Worm (Caenorhabditis elegans) whole organism, L1 larva: ENCODE results near the gene srg-21.

Experiments
- C04F5.9 ChIP-seq: sonication (generic microtip); optimal IDR thresholded peaks from 2 replicates; lab custom pipeline; 2016; ENCODE audit warnings: missing genetic modification characterization, missing compliant biosample characterization
- C34B4.2 ChIP-seq: sonication (generic microtip); optimal IDR thresholded peaks from 2 replicates; lab custom pipeline; 2017; ENCODE audit warnings: mild to moderate bottlenecking, missing genetic modification characterization, missing compliant biosample characterization
- Y116A8C.19 ChIP-seq: sonication (generic microtip); optimal IDR thresholded peaks from 2 replicates; lab custom pipeline; 2016; ENCODE audit warnings: missing compliant biosample characterization, missing genetic modification characterization, borderline replicate concordance
- aha-1 ChIP-seq: fragments of 150-350 bp; optimal IDR thresholded peaks from 2 replicates; lab custom pipeline; 2014; ENCODE audit warnings: missing biosample characterization, missing genetic modification characterization
- alr-1 ChIP-seq: fragments of 200-800 bp; sonication (Bioruptor generic); optimal IDR thresholded peaks from 2 replicates; lab custom pipeline; 2018; ENCODE audit warnings: borderline replicate concordance, mild to moderate bottlenecking, missing genetic modification characterization, missing compliant biosample characterization
- ama-1 ChIP-seq: fragments of 150-350 bp; optimal IDR thresholded peaks from 2 replicates; lab custom pipeline; 2014
- ceh-63 ChIP-seq: fragments of 200-800 bp; sonication (Bioruptor generic); optimal IDR thresholded peaks from 2 replicates; lab custom pipeline; 2018; ENCODE audit warnings: mild to moderate bottlenecking, missing genetic modification characterization, missing compliant biosample characterization
- ceh-82 ChIP-seq, 3 experiments: fragments of 150-350 bp in 1 of 3; sonication (generic microtip) in 2 of 3; optimal IDR thresholded peaks; 2 replicates each; lab custom pipeline; 2014 to 2017; ENCODE audit warnings: missing biosample characterization in 3 of 3, missing genetic modification characterization in 3 of 3
- egl-27 ChIP-seq, 2 experiments: fragments of 150-350 bp in 1 of 2; sonication (generic microtip); optimal IDR thresholded peaks; 3 replicates each; lab custom pipeline; 2017 to 2018; ENCODE audit warnings: missing biosample characterization in 2 of 2, missing genetic modification characterization in 2 of 2, missing genetic modification reagents in 2 of 2
- elt-3 ChIP-seq, 6 experiments: fragments of 150-350 bp in 1 of 6; sonication (generic microtip); optimal IDR thresholded peaks; 2 replicates each; lab custom pipeline; 2017 to 2018; ENCODE audit warnings: missing biosample characterization in 6 of 6, missing genetic modification characterization in 6 of 6, inconsistent platforms in 1 of 6
- ets-5 ChIP-seq: fragments of 200-800 bp; sonication (Bioruptor generic); IDR thresholded peaks from 2 replicates; pipeline ENCODE4 v1.3.6; 2022; ENCODE audit warnings: missing genetic modification characterization, missing compliant biosample characterization
- fkh-10 ChIP-seq: sonication (generic microtip); optimal IDR thresholded peaks from 2 replicates; lab custom pipeline; 2017; ENCODE audit warnings: missing biosample characterization, missing genetic modification reagents, missing genetic modification characterization
- fkh-4 ChIP-seq: sonication (generic microtip); optimal IDR thresholded peaks from 2 replicates; lab custom pipeline; 2016; ENCODE audit warnings: missing compliant biosample characterization, missing genetic modification characterization, borderline replicate concordance
- fos-1 ChIP-seq: fragments of 150-350 bp; optimal IDR thresholded peaks from 2 replicates; lab custom pipeline; 2014; ENCODE audit warnings: missing biosample characterization, missing genetic modification characterization
- hpl-2 ChIP-seq: fragments of 150-350 bp; optimal IDR thresholded peaks from 2 replicates; lab custom pipeline; 2014; ENCODE audit warnings: missing biosample characterization, missing genetic modification reagents, missing genetic modification characterization
- isw-1 ChIP-seq: fragments of 200-800 bp; sonication (Bioruptor generic); IDR thresholded peaks from 2 replicates; pipeline ENCODE4 v1.3.6; 2022; ENCODE audit warnings: missing genetic modification characterization, missing compliant biosample characterization
- lir-3 ChIP-seq: sonication (generic microtip); optimal IDR thresholded peaks from 2 replicates; lab custom pipeline; 2016; ENCODE audit warnings: mild to moderate bottlenecking, missing genetic modification characterization, moderate library complexity, missing compliant biosample characterization; ENCODE audit not compliant: poor library complexity
- mab-9 ChIP-seq: fragments of 200-800 bp; sonication (Bioruptor generic); IDR thresholded peaks from 2 replicates; pipeline ENCODE4 v1.3.6; 2022; ENCODE audit warnings: missing genetic modification reagents, missing genetic modification characterization, missing compliant biosample characterization
- mdl-1 ChIP-seq, 2 experiments: fragments of 150-350 bp; optimal IDR thresholded peaks; 2 replicates each; lab custom pipeline; 2014 to 2017; ENCODE audit warnings: missing biosample characterization in 2 of 2, missing genetic modification characterization in 2 of 2, inconsistent platforms in 1 of 2
- mep-1 ChIP-seq: fragments of 150-350 bp; optimal IDR thresholded peaks from 2 replicates; lab custom pipeline; 2014; ENCODE audit warnings: missing biosample characterization, missing genetic modification characterization
- nhr-12 ChIP-seq: sonication (generic microtip); optimal IDR thresholded peaks from 2 replicates; lab custom pipeline; 2017; ENCODE audit warnings: missing biosample characterization, missing genetic modification characterization
- nhr-237 ChIP-seq: fragments of 150-350 bp; optimal IDR thresholded peaks from 2 replicates; lab custom pipeline; 2014; ENCODE audit warnings: missing biosample characterization, missing genetic modification characterization
- nhr-28 ChIP-seq: fragments of 150-350 bp; optimal IDR thresholded peaks from 2 replicates; lab custom pipeline; 2014; ENCODE audit warnings: missing biosample characterization, missing genetic modification characterization
- nhr-47 ChIP-seq: sonication (generic microtip); optimal IDR thresholded peaks from 2 replicates; lab custom pipeline; 2016; ENCODE audit warnings: mild to moderate bottlenecking, missing genetic modification characterization, moderate library complexity, missing compliant biosample characterization
- nhr-84 ChIP-seq: sonication (generic microtip); optimal IDR thresholded peaks from 2 replicates; lab custom pipeline; 2017; ENCODE audit warnings: missing biosample characterization, missing genetic modification characterization
- pag-3 ChIP-seq: sonication (generic microtip); optimal IDR thresholded peaks from 2 replicates; lab custom pipeline; 2017; ENCODE audit warnings: missing genetic modification characterization, mild to moderate bottlenecking, missing compliant biosample characterization, antibody characterized with exemption, borderline replicate concordance; ENCODE audit not compliant: insufficient read depth
- rnt-1 ChIP-seq: sonication (generic microtip); optimal IDR thresholded peaks from 2 replicates; lab custom pipeline; 2016; ENCODE audit warnings: mild to moderate bottlenecking, missing genetic modification characterization, moderate library complexity, missing compliant biosample characterization
- snpc-4 ChIP-seq: fragments of 150-350 bp; optimal IDR thresholded peaks from 2 replicates; lab custom pipeline; 2014; ENCODE audit warnings: missing biosample characterization, missing genetic modification characterization
- sup-37 ChIP-seq: fragments of 200-800 bp; sonication (Bioruptor generic); optimal IDR thresholded peaks from 2 replicates; lab custom pipeline; 2018; ENCODE audit warnings: mild to moderate bottlenecking, missing genetic modification characterization, missing compliant biosample characterization
- swsn-7 ChIP-seq: sonication (generic microtip); optimal IDR thresholded peaks from 2 replicates; lab custom pipeline; 2016; ENCODE audit warnings: missing genetic modification characterization, missing compliant biosample characterization
- tlp-1 ChIP-seq: fragments of 150-350 bp; optimal IDR thresholded peaks from 2 replicates; lab custom pipeline; 2014; ENCODE audit warnings: missing biosample characterization, missing genetic modification characterization
- unc-30 ChIP-seq: sonication (generic microtip); optimal IDR thresholded peaks from 2 replicates; lab custom pipeline; 2017; ENCODE audit warnings: missing biosample characterization, missing genetic modification characterization
- unc-98 ChIP-seq: fragments of 200-800 bp; sonication (Bioruptor generic); IDR thresholded peaks from 2 replicates; pipeline ENCODE4 v1.3.6; 2022; ENCODE audit warnings: missing genetic modification characterization, missing compliant biosample characterization
- zag-1 ChIP-seq: fragments of 150-350 bp; optimal IDR thresholded peaks from 2 replicates; lab custom pipeline; 2014; ENCODE audit warnings: missing biosample characterization, missing genetic modification characterization
- zip-4 ChIP-seq: fragments of 200-800 bp; sonication (Bioruptor generic); optimal IDR thresholded peaks from 2 replicates; lab custom pipeline; 2018; ENCODE audit warnings: mild to moderate bottlenecking, missing genetic modification characterization, moderate library complexity, missing compliant biosample characterization
- ztf-11 ChIP-seq, 2 experiments: sonication (generic microtip); optimal IDR thresholded peaks; 2 replicates each; lab custom pipeline; 2016 to 2017; ENCODE audit warnings: missing genetic modification characterization in 2 of 2, missing biosample characterization in 1 of 2, missing compliant biosample characterization in 1 of 2

The srg-21 gene

ce11 chrII:3053689-3054088 lies 37.5 kb downstream of the srg-21 start:
- TF ChIP-seq fkh-10 (GFP tag; lab: Kevin White, UChicago), result no peak
- TF ChIP-seq snpc-4, result no peak
- no peak for TF ChIP-seq C04F5.9
- no peak for TF ChIP-seq tlp-1

DNA sequence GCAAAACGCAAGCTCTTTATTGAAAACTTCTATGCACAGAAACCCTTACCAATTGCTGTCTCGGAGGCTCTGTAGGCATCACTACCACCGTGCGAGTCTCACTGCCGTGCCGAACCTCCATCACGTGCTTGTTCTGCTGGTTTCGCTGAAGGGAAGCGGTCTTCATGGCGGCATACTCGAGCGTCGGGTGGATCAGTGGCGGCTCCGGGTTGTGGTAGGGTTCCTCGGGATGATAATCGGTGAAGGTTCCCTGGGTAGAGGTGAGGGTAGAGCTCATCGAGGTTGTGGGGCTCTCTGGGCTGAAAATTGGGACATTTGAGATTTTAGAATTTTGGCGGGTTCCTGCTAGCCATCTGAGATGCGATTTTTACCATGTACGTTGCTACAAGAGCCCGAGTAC lies 38.3 kb downstream of the srg-21 start:
- TF ChIP-seq nhr-12 (tag; lab: Kevin White, UChicago), result no peak
- TF ChIP-seq nhr-47, result no peak
- TF ChIP-seq ceh-63 (GFP tag; lab: Kevin White, UChicago), result no peak
- no peak for TF ChIP-seq fos-1 (tag; lab: Kevin White, UChicago)
- TF ChIP-seq fkh-4 (tag; lab: Kevin White, UChicago), result no peak

ce11 chrII:3051332-3051731 lies 39.8 kb downstream of the srg-21 start:
- TF ChIP-seq ceh-63 (GFP tag; lab: Kevin White, UChicago), result no peak
- no peak for TF ChIP-seq aha-1 (tag; lab: Kevin White, UChicago)
- no peak for TF ChIP-seq zag-1
- no peak for TF ChIP-seq pag-3 (tag; lab: Kevin White, UChicago)
- no peak for TF ChIP-seq ama-1 (lab: Kevin White, UChicago)
- no peak for TF ChIP-seq Y116A8C.19 (tag; lab: Kevin White, UChicago)
- TF ChIP-seq fkh-10 (GFP tag; lab: Kevin White, UChicago), result no peak
- no peak for TF ChIP-seq mep-1
- TF ChIP-seq C34B4.2 (tag; lab: Kevin White, UChicago), result no peak
- TF ChIP-seq C04F5.9, result no peak
- TF ChIP-seq zip-4, result no peak
- no peak for TF ChIP-seq ceh-82 (tag; optimal IDR thresholded peaks at IDR 0.05; lab: Kevin White, UChicago)
- no peak for TF ChIP-seq sup-37

DNA sequence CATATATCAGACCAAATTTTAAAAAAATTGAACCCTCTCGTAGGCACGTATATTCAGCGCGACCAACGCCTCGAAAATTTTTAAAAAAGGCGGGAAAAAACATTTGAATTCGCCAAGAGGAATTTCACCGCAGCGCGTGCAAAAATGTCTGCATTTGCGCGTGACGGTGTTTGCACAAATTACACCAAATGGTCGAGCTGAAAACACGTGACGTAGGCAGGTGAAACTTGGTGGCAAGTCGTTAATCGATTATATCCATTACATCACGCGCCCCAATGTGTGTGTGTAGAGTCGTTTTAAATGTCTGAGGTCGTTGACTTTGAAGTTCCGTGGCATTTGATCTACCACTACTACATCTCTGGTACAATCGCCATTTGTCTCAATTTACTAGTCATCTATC lies 40.5 kb downstream of the srg-21 start, which contains the start of gene sri-31:
Gene sri-31, plus strand, starts transcription at position 301 of the 400 bp plus-strand sequence.
- TF ChIP-seq nhr-84 (tag; lab: Kevin White, UChicago) (no peak), mep-1 (no peak), nhr-28 (tag; lab: Kevin White, UChicago) (no peak), mab-9 (GFP tag; lab: Robert Waterston, UW) (no peak), lir-3 (tag; lab: Kevin White, UChicago) (no peak), tlp-1 (no peak), isw-1 (no peak), unc-98 (GFP tag; lab: Robert Waterston, UW) (no peak)

- TF ChIP-seq egl-27 (tag; optimal IDR thresholded peaks at IDR 0.05; lab: Kevin White, UChicago), result no peak
- no peak for TF ChIP-seq elt-3 (tag; optimal IDR thresholded peaks at IDR 0.05; lab: Kevin White, UChicago)
- TF ChIP-seq lir-3 (tag; lab: Kevin White, UChicago), result no peak
- no peak for TF ChIP-seq zip-4
- TF ChIP-seq mdl-1 (tag; optimal IDR thresholded peaks at IDR 0.05; lab: Kevin White, UChicago), result no peak
- no peak for TF ChIP-seq hpl-2 (GFP tag; lab: Kevin White, UChicago)
- no peak for TF ChIP-seq unc-30 (tag; lab: Kevin White, UChicago)
- TF ChIP-seq nhr-237 (tag; lab: Kevin White, UChicago), result no peak
- no peak for TF ChIP-seq swsn-7 (tag; lab: Kevin White, UChicago)
- no peak for TF ChIP-seq rnt-1 (tag; lab: Kevin White, UChicago)
- no peak for TF ChIP-seq zag-1
- TF ChIP-seq ztf-11 (tag; optimal IDR thresholded peaks at IDR 0.05; lab: Kevin White, UChicago), result no peak
- TF ChIP-seq alr-1 (tag; lab: Kevin White, UChicago), result no peak
- no peak for TF ChIP-seq C04F5.9
- no peak for TF ChIP-seq ets-5
- TF ChIP-seq, all 84 proteins: peak for 0
Observed at ce11 chrII:3048989-3049388, 42.2 kb downstream of the srg-21 start.
